Worm (Caenorhabditis elegans): ENCODE measurements around the gene rcd-1.

DNA sequence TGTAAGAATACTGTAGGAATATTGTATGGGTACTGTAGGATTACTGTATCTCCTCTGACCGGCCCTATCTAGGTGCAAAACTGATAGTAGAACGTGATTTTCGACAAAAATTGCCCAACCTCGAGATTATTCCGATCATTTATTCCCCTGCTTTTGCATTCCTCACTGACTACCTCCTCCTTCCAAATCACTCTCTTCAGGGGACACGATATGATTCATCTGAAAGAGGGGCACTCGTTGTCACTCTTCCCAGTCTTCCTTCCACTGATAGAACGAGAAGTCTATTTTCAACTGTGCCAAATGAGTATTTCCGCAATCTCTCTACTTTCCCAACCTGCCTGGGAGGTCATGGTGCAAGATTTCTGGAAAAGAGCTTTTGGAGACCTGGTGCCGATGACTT lies 14.1 kb upstream of the rcd-1 start, which contains the start of gene F12E12.2:
- TF ChIP-seq ceh-82 (tag; optimal IDR thresholded peaks at IDR 0.05), result no peak
- TF ChIP-seq unc-62 (GFP tag; optimal IDR thresholded peaks at IDR 0.05), result no peak
- no peak for TF ChIP-seq ceh-9 (tag; optimal IDR thresholded peaks at IDR 0.05)
- TF ChIP-seq nhr-25 (tag; optimal IDR thresholded peaks at IDR 0.05), result no peak
- TF ChIP-seq ztf-4 (tag; optimal IDR thresholded peaks at IDR 0.05), result no peak
- TF ChIP-seq snpc-4 (tag; optimal IDR thresholded peaks at IDR 0.05), result no peak

Data from whole organism, L3 larva.